Fruit fly (Drosophila melanogaster): ENCODE data around the gene CG42296.

CG42296 gene

DNA sequence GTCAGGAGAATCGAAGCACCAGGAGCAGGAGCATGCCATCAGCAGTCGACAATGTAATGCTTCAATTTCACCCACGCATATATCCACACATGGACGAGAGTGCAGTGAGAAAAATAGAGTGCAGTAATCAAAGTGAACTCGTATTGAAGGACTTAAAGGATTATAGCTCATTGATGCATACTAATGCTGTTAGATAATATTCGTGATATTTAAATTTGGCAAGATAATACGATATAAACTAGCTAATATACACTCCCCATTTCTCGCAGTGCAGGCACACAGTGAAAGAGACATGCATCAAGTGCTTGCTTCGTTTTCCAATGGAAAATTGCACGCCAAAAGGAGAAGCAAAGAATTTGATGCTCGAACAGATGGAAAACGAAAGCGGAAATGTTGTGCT, 37.1 kb upstream of the CG42296 start (continued):
- TF ChIP-seq CG31627 (GFP tag; optimal IDR thresholded peaks at IDR 0.05) (no peak), Eip78C (GFP tag) (peak; percentile 32), cyc (GFP tag; optimal IDR thresholded peaks at IDR 0.05) (peak; percentile 10), spab (GFP tag; optimal IDR thresholded peaks at IDR 0.05) (peak; percentile 23), Ets96B (tag; optimal IDR thresholded peaks at IDR 0.05) (peak; percentile 51), CG6792 (GFP tag; optimal IDR thresholded peaks at IDR 0.05) (peak; percentile 8), salr (GFP tag; optimal IDR thresholded peaks at IDR 0.05) (peak in 1 of 2 experiments; percentile 41), Hr4 (GFP tag; optimal IDR thresholded peaks at IDR 0.05) (peak; percentile 27), Eip75B (GFP tag; optimal IDR thresholded peaks at IDR 0.05) (peak; percentile 41), fd59A (GFP tag; optimal IDR thresholded peaks at IDR 0.05) (peak; percentile 43), dsx (GFP tag; optimal IDR thresholded peaks at IDR 0.05; ENCODE audit: poor library complexity, severe bottlenecking) (peak; percentile 22), Sox14 (GFP tag; optimal IDR thresholded peaks at IDR 0.05) (no peak), CG6163 (GFP tag; IDR thresholded peaks at IDR 0.05) (peak; percentile 41; the same call in 1 of the 3 replicates), CG10631 (GFP tag; optimal IDR thresholded peaks at IDR 0.05) (peak; percentile 43), net (GFP tag; optimal IDR thresholded peaks at IDR 0.05) (no peak), CG10669 (GFP tag; optimal IDR thresholded peaks at IDR 0.05) (peak; percentile 51), fd85E (GFP tag; optimal IDR thresholded peaks at IDR 0.05) (no peak), CG8319 (GFP tag; optimal IDR thresholded peaks at IDR 0.05) (peak; percentile 9), CG7368 (GFP tag; optimal IDR thresholded peaks at IDR 0.05) (peak; percentile 13), Met (GFP tag; optimal IDR thresholded peaks at IDR 0.05) (peak; percentile 16), Ets21C (GFP tag; optimal IDR thresholded peaks at IDR 0.05) (no peak)

DNA sequence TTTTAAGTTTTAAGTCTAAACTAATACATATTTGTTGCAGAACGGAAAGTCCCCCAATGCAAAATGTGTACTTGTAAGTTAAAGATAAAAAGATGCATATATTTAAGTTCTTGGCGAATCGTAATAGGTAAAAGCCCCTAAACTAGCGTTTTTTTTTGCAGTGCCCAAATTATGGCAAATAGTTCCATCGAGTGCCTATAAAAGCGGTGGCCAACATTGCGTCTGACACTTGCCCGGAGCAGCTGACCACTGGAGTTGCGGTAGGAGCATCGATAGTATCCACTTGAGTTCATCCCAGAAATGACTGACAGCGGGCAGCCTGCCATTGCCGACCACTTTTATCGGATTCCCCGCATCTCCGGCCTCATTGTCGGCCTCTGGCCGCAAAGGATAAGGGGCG, 18.4 kb upstream of the CG42296 start, which contains the start of gene Or22c:
Gene Or22c (plus strand): TSS at position 301 of the 400 bp plus-strand sequence.
- TF ChIP-seq CG3032 (tag; optimal IDR thresholded peaks at IDR 0.05) (no peak), CG10669 (GFP tag; optimal IDR thresholded peaks at IDR 0.05) (no peak)

DNA sequence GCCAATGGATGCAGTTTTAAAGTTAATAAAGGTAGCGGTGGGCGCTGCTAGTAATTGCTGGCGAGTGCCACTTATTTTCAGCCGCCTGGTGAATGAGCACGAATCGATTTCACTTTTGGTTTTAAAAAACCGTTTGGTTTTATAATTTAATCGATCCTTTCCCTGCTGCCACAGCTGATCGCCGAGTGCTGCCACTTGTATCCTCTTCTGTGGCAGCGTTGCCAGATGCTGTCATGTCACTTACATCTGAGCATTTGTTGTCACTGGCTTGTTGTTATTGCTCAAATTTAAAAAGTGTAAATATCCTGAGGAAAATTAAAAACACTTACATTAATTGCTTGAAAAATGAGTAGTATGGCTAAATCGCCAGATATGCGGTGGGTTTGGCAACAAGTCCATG, 9.4 kb upstream of the CG42296 start, which contains the start of gene Kebab:
Gene Kebab (plus strand): TSS at position 230 of the 400 bp plus-strand sequence.
- TF ChIP-seq achi (GFP tag; optimal IDR thresholded peaks at IDR 0.05) (peak; percentile 99), Blimp-1 (GFP tag; optimal IDR thresholded peaks at IDR 0.05) (peak; percentile 42), Hr4 (GFP tag; optimal IDR thresholded peaks at IDR 0.05) (no peak)

dm6 chr2L:2044826-2045225, 9.0 kb upstream of the CG42296 start:
- no peak for TF ChIP-seq Blimp-1 (GFP tag; optimal IDR thresholded peaks at IDR 0.05)
- TF ChIP-seq CG8632 (GFP tag; optimal IDR thresholded peaks at IDR 0.05): no peak
- TF ChIP-seq cyc (GFP tag; optimal IDR thresholded peaks at IDR 0.05): no peak
- TF ChIP-seq Smox (GFP tag; optimal IDR thresholded peaks at IDR 0.05): no peak
- no peak for TF ChIP-seq spab (GFP tag; optimal IDR thresholded peaks at IDR 0.05)
- no peak for TF ChIP-seq ss (GFP tag; optimal IDR thresholded peaks at IDR 0.05)
- no peak for TF ChIP-seq Eip75B (GFP tag; optimal IDR thresholded peaks at IDR 0.05)
- TF ChIP-seq eg (GFP tag; IDR thresholded peaks at IDR 0.05): no peak
- TF ChIP-seq Hr39 (GFP tag; optimal IDR thresholded peaks at IDR 0.05): no peak
- no peak for TF ChIP-seq vri (GFP tag; optimal IDR thresholded peaks at IDR 0.05)
- TF ChIP-seq CG11294 (GFP tag; IDR thresholded peaks at IDR 0.05): no peak
- no peak for TF ChIP-seq CG8319 (GFP tag; optimal IDR thresholded peaks at IDR 0.05)
- TF ChIP-seq Sox15 (GFP tag; optimal IDR thresholded peaks at IDR 0.05): no peak
- TF ChIP-seq CG8119 (GFP tag; IDR thresholded peaks at IDR 0.05): no peak
- no peak for TF ChIP-seq dsx (GFP tag; optimal IDR thresholded peaks at IDR 0.05; ENCODE audit: poor library complexity, severe bottlenecking)
- TF ChIP-seq CG3919 (GFP tag; optimal IDR thresholded peaks at IDR 0.05): no peak
- TF ChIP-seq dac (GFP tag; optimal IDR thresholded peaks at IDR 0.05): no peak
- TF ChIP-seq fkh (GFP tag; optimal IDR thresholded peaks at IDR 0.05): no peak

All from whole organism, prepupa.